Fruit fly (Drosophila melanogaster) whole organism, prepupa: ENCODE measurements around the gene Idua.

Source experiments
- CG11762 ChIP-seq: fragments of 200-800 bp; sonication (Bioruptor generic); optimal IDR thresholded peaks from 3 replicates; lab custom pipeline; 2016; ENCODE audit warnings: missing biosample characterization, missing genetic modification characterization; ENCODE audit not compliant: insufficient read depth
- CG1621 ChIP-seq: fragments of 200-800 bp; sonication (Bioruptor generic); optimal IDR thresholded peaks from 3 replicates; lab custom pipeline; 2018; ENCODE audit warnings: missing biosample characterization, mild to moderate bottlenecking, missing genetic modification characterization
- CG16779 ChIP-seq: fragments of 200-800 bp; sonication (Bioruptor generic); optimal IDR thresholded peaks from 3 replicates; lab custom pipeline; 2017; ENCODE audit warnings: missing biosample characterization, mild to moderate bottlenecking, missing genetic modification characterization
- CG32006 ChIP-seq: fragments of 200-800 bp; sonication (Bioruptor generic); optimal IDR thresholded peaks from 3 replicates; lab custom pipeline; 2017; ENCODE audit warnings: missing biosample characterization, mild to moderate bottlenecking, missing genetic modification characterization
- CG34406 ChIP-seq: fragments of 200-800 bp; sonication (Bioruptor generic); optimal IDR thresholded peaks from 3 replicates; lab custom pipeline; 2016; ENCODE audit warnings: missing biosample characterization, missing genetic modification characterization
- CG8319 ChIP-seq: fragments of 200-800 bp; sonication (Bioruptor generic); optimal IDR thresholded peaks from 3 replicates; lab custom pipeline; 2016; ENCODE audit warnings: missing biosample characterization, missing genetic modification characterization
- Met ChIP-seq: fragments of 200-800 bp; sonication (Bioruptor generic); optimal IDR thresholded peaks from 3 replicates; lab custom pipeline; 2016; ENCODE audit warnings: missing biosample characterization, missing genetic modification characterization
- Sox102F ChIP-seq: fragments of 200-800 bp; sonication (Bioruptor generic); optimal IDR thresholded peaks from 2 replicates; lab custom pipeline; 2016; ENCODE audit warnings: missing biosample characterization, mild to moderate bottlenecking, missing genetic modification characterization
- Sox15 ChIP-seq: fragments of 200-800 bp; sonication (Bioruptor generic); optimal IDR thresholded peaks from 3 replicates; lab custom pipeline; 2016; ENCODE audit warnings: missing biosample characterization, missing genetic modification characterization
- achi ChIP-seq: fragments of 200-800 bp; sonication (Bioruptor generic); optimal IDR thresholded peaks from 3 replicates; lab custom pipeline; 2016; ENCODE audit warnings: missing biosample characterization, missing genetic modification characterization
- fkh ChIP-seq: fragments of 200-800 bp; sonication (Bioruptor generic); optimal IDR thresholded peaks from 3 replicates; lab custom pipeline; 2017; ENCODE audit warnings: missing biosample characterization, mild to moderate bottlenecking, missing genetic modification characterization, moderate library complexity
- salr ChIP-seq, 2 experiments: fragments of 200-800 bp; sonication (Bioruptor generic); optimal IDR thresholded peaks; 3 replicates each; lab custom pipeline; 2016 to 2018; ENCODE audit warnings: missing biosample characterization in 2 of 2, missing genetic modification characterization in 2 of 2, mild to moderate bottlenecking in 1 of 2
- svp ChIP-seq: fragments of 200-800 bp; sonication (Bioruptor generic); peaks from one replicate; lab custom pipeline; 2016; ENCODE audit warnings: missing biosample characterization, missing genetic modification characterization

DNA sequence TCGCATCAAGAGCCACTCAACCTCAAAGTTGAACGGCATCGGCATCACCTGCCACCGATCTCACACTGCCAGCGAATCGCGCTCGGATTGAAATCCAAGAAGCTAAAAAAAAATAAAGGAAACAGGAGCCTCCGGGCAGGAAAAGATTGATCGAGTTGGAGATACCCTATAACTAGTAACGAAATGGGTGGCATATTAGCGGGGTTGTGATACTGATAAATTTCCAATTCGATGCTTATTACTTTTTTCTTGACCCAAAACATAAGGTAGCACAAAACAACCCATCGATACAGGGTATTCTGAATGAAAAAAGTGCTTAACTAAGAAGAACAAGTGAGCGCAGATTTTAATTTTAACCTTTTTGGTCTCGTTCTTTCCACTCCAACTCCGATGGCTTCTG lies 40.6 kb downstream of the Idua start:
- TF ChIP-seq salr (GFP tag; optimal IDR thresholded peaks at IDR 0.05; lab: Kevin White, UChicago) (peak; percentile 17 to 60), achi (GFP tag; lab: Kevin White, UChicago) (peak; percentile 63), Sox15 (peak; percentile 29), Met (GFP tag; lab: Kevin White, UChicago) (peak; percentile 82), fkh (GFP tag; lab: Kevin White, UChicago) (no peak), CG16779 (tag; lab: Kevin White, UChicago) (no peak), CG11762 (GFP tag; lab: Kevin White, UChicago) (peak; percentile 17), Sox102F (GFP tag; lab: Kevin White, UChicago) (peak; percentile 77), CG8319 (peak; percentile 28), CG34406 (GFP tag; lab: Kevin White, UChicago) (peak; percentile 41), CG1621 (peak; percentile 65), CG32006 (GFP tag; lab: Kevin White, UChicago) (peak; percentile 53), svp (GFP tag; lab: Kevin White, UChicago) (peak; percentile 84)
